Fruit fly (Drosophila melanogaster): ENCODE data around the gene brv1.

Gene brv1

dm6 chr3L:19516547-19516946 lies 30.2 kb upstream of the brv1 start (continued):
- peak; percentile 97 for TF ChIP-seq CG7987 (GFP tag; optimal IDR thresholded peaks at IDR 0.05)
- TF ChIP-seq CG15269 (tag; optimal IDR thresholded peaks at IDR 0.05), result peak; percentile 67
- peak; percentile 86 for TF ChIP-seq Max (GFP tag; optimal IDR thresholded peaks at IDR 0.05)
- TF ChIP-seq shn (GFP tag; optimal IDR thresholded peaks at IDR 0.05), result peak; percentile 86
- peak; percentile 91 for TF ChIP-seq tgo (GFP tag; IDR thresholded peaks at IDR 0.05)
- peak; percentile 92 for TF ChIP-seq Mrtf (GFP tag; IDR thresholded peaks at IDR 0.05)
- peak; percentile 65 for TF ChIP-seq CG32767 (GFP tag; IDR thresholded peaks at IDR 0.05)
- peak; percentile 75; the same call in 1 of the 2 replicates for TF ChIP-seq ara (GFP tag; IDR thresholded peaks at IDR 0.05)
- peak; percentile 4 for TF ChIP-seq CG30020 (tag; optimal IDR thresholded peaks at IDR 0.05)
- TF ChIP-seq sqz (GFP tag; optimal IDR thresholded peaks at IDR 0.05), result no peak
- peak; percentile 70 for TF ChIP-seq CG15011 (GFP tag; optimal IDR thresholded peaks at IDR 0.05)
- no peak for TF ChIP-seq CG15073 (GFP tag; optimal IDR thresholded peaks at IDR 0.05)
- TF ChIP-seq odd (GFP tag; optimal IDR thresholded peaks at IDR 0.05), result peak; percentile 28
- peak; percentile 77 for TF ChIP-seq amos (GFP tag; IDR thresholded peaks at IDR 0.05; ENCODE audit: partially characterized antibody)
- TF ChIP-seq dati (GFP tag; IDR thresholded peaks at IDR 0.05), result peak; percentile 89
- peak; percentile 49 for TF ChIP-seq psq (GFP tag; optimal IDR thresholded peaks at IDR 0.05)
- peak; percentile 89 for TF ChIP-seq ssp (GFP tag; IDR thresholded peaks at IDR 0.05)
- TF ChIP-seq zfh1 (GFP tag; IDR thresholded peaks at IDR 0.05), result peak; percentile 96
- TF ChIP-seq br (optimal IDR thresholded peaks at IDR 0.05), result no peak
- peak; percentile 96 for TF ChIP-seq vvl (GFP tag; IDR thresholded peaks at IDR 0.05)
- no peak for TF ChIP-seq nom (GFP tag; optimal IDR thresholded peaks at IDR 0.05)
- peak; percentile 94 for TF ChIP-seq eyg (GFP tag; optimal IDR thresholded peaks at IDR 0.05)
- peak; percentile 95 for TF ChIP-seq Ptx1 (GFP tag; IDR thresholded peaks at IDR 0.05)
- peak; percentile 74 for TF ChIP-seq HLHmδ (GFP tag; optimal IDR thresholded peaks at IDR 0.05)
- TF ChIP-seq MESR4 (GFP tag; optimal IDR thresholded peaks at IDR 0.05), result no peak
- TF ChIP-seq CG7928 (GFP tag; optimal IDR thresholded peaks at IDR 0.05), result peak; percentile 49
- TF ChIP-seq wor (GFP tag; IDR thresholded peaks at IDR 0.05), result peak; percentile 60
- peak; percentile 88 for TF ChIP-seq CG9727 (GFP tag; optimal IDR thresholded peaks at IDR 0.05)
- peak; percentile 93 for TF ChIP-seq Pdp1 (GFP tag; optimal IDR thresholded peaks at IDR 0.05)
- peak; percentile 86 for TF ChIP-seq ERR (GFP tag; optimal IDR thresholded peaks at IDR 0.05)
- TF ChIP-seq CG8924 (tag; optimal IDR thresholded peaks at IDR 0.05), result no peak
- TF ChIP-seq dmrt99B (tag; optimal IDR thresholded peaks at IDR 0.05), result peak; percentile 60
- TF ChIP-seq CG10209 (GFP tag; optimal IDR thresholded peaks at IDR 0.05), result peak; percentile 86
- peak; percentile 93 for TF ChIP-seq H2.0 (GFP tag; IDR thresholded peaks at IDR 0.05)
- TF ChIP-seq phol (tag; optimal IDR thresholded peaks at IDR 0.05), result peak; percentile 90
- TF ChIP-seq hb (GFP tag; IDR thresholded peaks at IDR 0.05; ENCODE audit: partially characterized antibody), result no peak
- TF ChIP-seq bsh (GFP tag; optimal IDR thresholded peaks at IDR 0.05), result no peak
- peak; percentile 74 for TF ChIP-seq CG12391 (tag; optimal IDR thresholded peaks at IDR 0.05)
- TF ChIP-seq CG17568 (GFP tag; optimal IDR thresholded peaks at IDR 0.05), result no peak
- TF ChIP-seq CG7963 (GFP tag; IDR thresholded peaks at IDR 0.05; ENCODE audit: partially characterized antibody), result no peak
- TF ChIP-seq hbn (GFP tag; IDR thresholded peaks at IDR 0.05; ENCODE audit: partially characterized antibody), result no peak
- no peak for TF ChIP-seq cad (GFP tag; optimal IDR thresholded peaks at IDR 0.05)
- TF ChIP-seq CG1233 (GFP tag; optimal IDR thresholded peaks at IDR 0.05), result peak; percentile 92
- peak; percentile 89 for TF ChIP-seq fu2 (GFP tag; optimal IDR thresholded peaks at IDR 0.05)
- peak; percentile 90 for TF ChIP-seq CG6765 (GFP tag; optimal IDR thresholded peaks at IDR 0.05)
- TF ChIP-seq gcm (GFP tag; optimal IDR thresholded peaks at IDR 0.05), result no peak
- TF ChIP-seq CG16813 (GFP tag; IDR thresholded peaks at IDR 0.05; ENCODE audit: partially characterized antibody), result peak; percentile 58; the same call in 2 of the 3 replicates
- TF ChIP-seq ash1 (GFP tag; optimal IDR thresholded peaks at IDR 0.05), result peak; percentile 86
- peak; percentile 45; the same call in 1 of the 3 replicates for TF ChIP-seq HLH4C (GFP tag; IDR thresholded peaks at IDR 0.05; ENCODE audit: partially characterized antibody)
- peak; percentile 6 for TF ChIP-seq yki (optimal IDR thresholded peaks at IDR 0.05)
- TF ChIP-seq peb (GFP tag; IDR thresholded peaks at IDR 0.05), result peak; percentile 78

Data from whole organism, embryonic.